Worm (Caenorhabditis elegans) whole organism, L2 larva: ENCODE results near the gene B0336.7.

Experiments used
- C34F6.9 ChIP-seq: fragments of 150-350 bp; optimal IDR thresholded peaks from 2 replicates; lab custom pipeline; 2014; ENCODE audit warnings: missing biosample characterization, missing genetic modification characterization
- F13H6.1 ChIP-seq: sonication (generic microtip); optimal IDR thresholded peaks from 2 replicates; lab custom pipeline; 2016; ENCODE audit warnings: missing genetic modification characterization, missing compliant biosample characterization
- R02D3.7 ChIP-seq: fragments of 150-350 bp; optimal IDR thresholded peaks from 2 replicates; lab custom pipeline; 2014; ENCODE audit warnings: missing biosample characterization, missing genetic modification characterization
- Y55F3AM.14 ChIP-seq: fragments of 200-800 bp; sonication (Bioruptor generic); optimal IDR thresholded peaks from 2 replicates; lab custom pipeline; 2018; ENCODE audit warnings: mild to moderate bottlenecking, missing genetic modification characterization, missing compliant biosample characterization
- alr-1 ChIP-seq: fragments of 150-350 bp; optimal IDR thresholded peaks from 2 replicates; lab custom pipeline; 2014; ENCODE audit warnings: missing biosample characterization, missing genetic modification characterization
- ama-1 ChIP-seq: fragments of 150-350 bp; optimal IDR thresholded peaks from 2 replicates; lab custom pipeline; 2018; ENCODE audit warnings: inconsistent platforms
- blmp-1 ChIP-seq: sonication (generic microtip); optimal IDR thresholded peaks from 2 replicates; lab custom pipeline; 2017; ENCODE audit warnings: missing genetic modification characterization, mild to moderate bottlenecking, missing compliant biosample characterization, antibody characterized with exemption, moderate library complexity; ENCODE audit not compliant: insufficient read depth
- ceh-16 ChIP-seq: fragments of 150-350 bp; optimal IDR thresholded peaks from 2 replicates; lab custom pipeline; 2014; ENCODE audit warnings: missing biosample characterization, missing genetic modification characterization
- ceh-82 ChIP-seq: fragments of 150-350 bp; optimal IDR thresholded peaks from 2 replicates; lab custom pipeline; 2014; ENCODE audit warnings: missing biosample characterization, missing genetic modification characterization
- crh-2 ChIP-seq: sonication (generic microtip); optimal IDR thresholded peaks from 2 replicates; lab custom pipeline; 2017; ENCODE audit warnings: missing biosample characterization, missing genetic modification characterization
- egl-27 ChIP-seq: sonication (generic microtip); optimal IDR thresholded peaks from 3 replicates; lab custom pipeline; 2017; ENCODE audit warnings: missing biosample characterization, missing genetic modification reagents, missing genetic modification characterization
- elt-1 ChIP-seq: fragments of 150-350 bp; optimal IDR thresholded peaks from 2 replicates; lab custom pipeline; 2014; ENCODE audit warnings: missing biosample characterization, missing genetic modification characterization
- fos-1 ChIP-seq: fragments of 150-350 bp; optimal IDR thresholded peaks from 2 replicates; lab custom pipeline; 2014; ENCODE audit warnings: missing biosample characterization, missing genetic modification characterization
- gmeb-1 ChIP-seq: fragments of 150-350 bp; optimal IDR thresholded peaks from 2 replicates; lab custom pipeline; 2014; ENCODE audit warnings: missing biosample characterization, missing genetic modification characterization
- lin-11 ChIP-seq: fragments of 150-350 bp; sonication (generic microtip); optimal IDR thresholded peaks from 2 replicates; lab custom pipeline; 2014; ENCODE audit warnings: missing biosample characterization, missing genetic modification characterization, inconsistent platforms, mixed read lengths
- lin-13 ChIP-seq: fragments of 150-350 bp; optimal IDR thresholded peaks from 2 replicates; lab custom pipeline; 2014; ENCODE audit warnings: missing biosample characterization, missing genetic modification reagents, missing genetic modification characterization
- lsy-2 ChIP-seq, 2 experiments: fragments of 150-350 bp in 1 of 2; sonication (generic microtip) in 1 of 2; optimal IDR thresholded peaks; 2 replicates each; lab custom pipeline; 2014 to 2017; ENCODE audit warnings: missing biosample characterization in 2 of 2, missing genetic modification characterization in 2 of 2
- mab-5 ChIP-seq: fragments of 150-350 bp; optimal IDR thresholded peaks from 2 replicates; lab custom pipeline; 2014; ENCODE audit warnings: missing biosample characterization, missing genetic modification characterization
- mdl-1 ChIP-seq, 2 experiments: fragments of 150-350 bp in 1 of 2; sonication (generic microtip) in 1 of 2; optimal IDR thresholded peaks; 2 replicates each; lab custom pipeline; 2017; ENCODE audit warnings: missing biosample characterization in 2 of 2, missing genetic modification characterization in 2 of 2
- nhr-11 ChIP-seq: fragments of 150-350 bp; optimal IDR thresholded peaks from 2 replicates; lab custom pipeline; 2014; ENCODE audit warnings: missing biosample characterization, missing genetic modification characterization
- nhr-12 ChIP-seq: fragments of 150-350 bp; optimal IDR thresholded peaks from 2 replicates; lab custom pipeline; 2014; ENCODE audit warnings: missing biosample characterization, missing genetic modification characterization
- nhr-129 ChIP-seq: fragments of 150-350 bp; optimal IDR thresholded peaks from 2 replicates; lab custom pipeline; 2014; ENCODE audit warnings: missing biosample characterization, missing genetic modification characterization
- nhr-21 ChIP-seq: fragments of 150-350 bp; optimal IDR thresholded peaks from 2 replicates; lab custom pipeline; 2014; ENCODE audit warnings: missing biosample characterization, missing genetic modification characterization
- nhr-23 ChIP-seq: fragments of 150-350 bp; optimal IDR thresholded peaks from 2 replicates; lab custom pipeline; 2014; ENCODE audit warnings: missing biosample characterization, missing genetic modification reagents, missing genetic modification characterization
- nhr-237 ChIP-seq: fragments of 150-350 bp; optimal IDR thresholded peaks from 2 replicates; lab custom pipeline; 2014; ENCODE audit warnings: missing biosample characterization, missing genetic modification characterization
- nhr-25 ChIP-seq: fragments of 150-350 bp; sonication (generic microtip); optimal IDR thresholded peaks from 3 replicates; lab custom pipeline; 2014; ENCODE audit warnings: missing biosample characterization, missing genetic modification characterization
- nhr-6 ChIP-seq: fragments of 150-350 bp; optimal IDR thresholded peaks from 2 replicates; lab custom pipeline; 2014; ENCODE audit warnings: missing biosample characterization, missing genetic modification characterization
- peb-1 ChIP-seq: fragments of 150-350 bp; optimal IDR thresholded peaks from 2 replicates; lab custom pipeline; 2014; ENCODE audit warnings: missing biosample characterization, missing genetic modification characterization
- sem-4 ChIP-seq: fragments of 150-350 bp; optimal IDR thresholded peaks from 2 replicates; lab custom pipeline; 2014; ENCODE audit warnings: missing biosample characterization, missing genetic modification reagents, missing genetic modification characterization
- skn-1 ChIP-seq: sonication (generic microtip); optimal IDR thresholded peaks from 2 replicates; lab custom pipeline; 2017; ENCODE audit warnings: missing biosample characterization, missing genetic modification characterization
- sma-3 ChIP-seq: sonication (generic microtip); optimal IDR thresholded peaks from 2 replicates; lab custom pipeline; 2016; ENCODE audit warnings: missing genetic modification reagents, missing genetic modification characterization, missing compliant biosample characterization
- sma-9 ChIP-seq, 2 experiments: fragments of 150-350 bp in 1 of 2; sonication (generic microtip) in 1 of 2; optimal IDR thresholded peaks; 2 replicates each; lab custom pipeline; 2014 to 2016; ENCODE audit warnings: missing genetic modification characterization in 2 of 2, mild to moderate bottlenecking in 1 of 2, missing biosample characterization in 1 of 2, missing compliant biosample characterization in 1 of 2, missing genetic modification reagents in 1 of 2, moderate library complexity in 1 of 2
- snpc-4 ChIP-seq: fragments of 150-350 bp; optimal IDR thresholded peaks from 2 replicates; lab custom pipeline; 2014; ENCODE audit warnings: missing biosample characterization, missing genetic modification characterization
- unc-39 ChIP-seq: fragments of 150-350 bp; optimal IDR thresholded peaks from 2 replicates; lab custom pipeline; 2014; ENCODE audit warnings: missing biosample characterization, missing genetic modification characterization
- unc-55 ChIP-seq: fragments of 150-350 bp; sonication (generic microtip); optimal IDR thresholded peaks from 3 replicates; lab custom pipeline; 2014; ENCODE audit warnings: missing biosample characterization, missing genetic modification reagents, missing genetic modification characterization
- unc-62 ChIP-seq: fragments of 150-350 bp; optimal IDR thresholded peaks from 2 replicates; lab custom pipeline; 2014; ENCODE audit warnings: missing biosample characterization, missing genetic modification reagents, missing genetic modification characterization
- ztf-4 ChIP-seq: fragments of 150-350 bp; optimal IDR thresholded peaks from 2 replicates; lab custom pipeline; 2014; ENCODE audit warnings: missing biosample characterization, missing genetic modification characterization

Gene B0336.7

DNA sequence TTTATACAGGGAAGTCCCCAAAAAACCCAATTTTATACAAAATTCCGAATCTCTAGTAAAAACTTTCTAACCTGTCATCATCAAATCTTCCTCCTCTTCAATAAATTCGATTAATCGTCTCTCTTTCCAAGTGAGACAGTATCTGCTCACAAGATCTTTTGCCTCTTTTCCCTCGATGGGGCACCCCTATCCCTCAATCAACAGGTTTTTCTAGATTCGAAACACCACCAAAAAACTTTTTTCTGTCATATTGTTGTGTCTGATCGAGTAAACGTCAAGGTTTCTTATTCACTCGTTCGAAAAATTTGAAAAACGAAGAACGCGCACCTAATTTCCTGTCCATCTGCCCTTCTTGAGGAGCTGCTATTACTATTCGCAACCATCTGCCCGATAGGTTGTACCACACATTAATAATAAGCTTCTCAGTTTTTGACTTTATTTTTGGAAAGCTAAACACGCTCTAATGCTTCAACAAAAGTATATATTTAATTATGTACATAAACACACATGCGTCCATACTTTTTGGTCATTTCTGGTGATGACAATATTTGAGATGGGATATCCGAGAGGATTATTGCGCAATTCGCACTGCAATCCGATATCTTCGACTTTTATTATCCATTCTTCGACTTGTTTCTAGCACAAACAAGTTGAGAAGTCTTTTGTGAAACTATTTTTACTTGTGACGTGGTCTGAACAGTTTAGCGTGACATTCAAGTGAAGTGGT, 22.1 kb upstream of the B0336.7 start:
- no peak for TF ChIP-seq mab-5 (tag; lab: Kevin White, UChicago)
- no peak for TF ChIP-seq nhr-12 (tag; lab: Kevin White, UChicago)
- peak; percentile 80 for TF ChIP-seq ceh-16
- no peak for TF ChIP-seq ceh-82 (tag; lab: Kevin White, UChicago)
- TF ChIP-seq sma-3 (GFP tag; lab: Kevin White, UChicago) = no peak
- no peak for TF ChIP-seq fos-1
- no peak for TF ChIP-seq lsy-2 (tag; optimal IDR thresholded peaks at IDR 0.05; lab: Kevin White, UChicago)
- no peak for TF ChIP-seq egl-27

DNA sequence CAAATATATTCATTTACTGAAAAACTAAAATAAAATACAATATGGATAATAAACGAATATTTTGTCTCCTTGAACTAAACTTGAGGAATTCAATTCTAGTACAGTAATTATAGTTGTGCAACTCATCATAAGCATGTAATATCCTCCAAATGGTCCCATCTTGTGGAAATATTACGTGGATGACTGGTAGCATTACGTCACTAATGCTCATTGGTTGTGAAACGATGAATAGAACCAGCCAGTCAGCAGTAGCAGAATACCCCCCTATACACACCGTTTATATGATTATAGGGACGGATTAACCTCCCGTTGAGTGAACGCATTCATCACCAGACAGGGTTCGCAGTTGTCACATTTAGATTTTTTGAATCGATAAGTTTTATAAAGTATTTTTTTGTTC, 21.2 kb upstream of the B0336.7 start:
- TF ChIP-seq ceh-16 (peak; percentile 4), sma-3 (GFP tag; lab: Kevin White, UChicago) (no peak)

DNA sequence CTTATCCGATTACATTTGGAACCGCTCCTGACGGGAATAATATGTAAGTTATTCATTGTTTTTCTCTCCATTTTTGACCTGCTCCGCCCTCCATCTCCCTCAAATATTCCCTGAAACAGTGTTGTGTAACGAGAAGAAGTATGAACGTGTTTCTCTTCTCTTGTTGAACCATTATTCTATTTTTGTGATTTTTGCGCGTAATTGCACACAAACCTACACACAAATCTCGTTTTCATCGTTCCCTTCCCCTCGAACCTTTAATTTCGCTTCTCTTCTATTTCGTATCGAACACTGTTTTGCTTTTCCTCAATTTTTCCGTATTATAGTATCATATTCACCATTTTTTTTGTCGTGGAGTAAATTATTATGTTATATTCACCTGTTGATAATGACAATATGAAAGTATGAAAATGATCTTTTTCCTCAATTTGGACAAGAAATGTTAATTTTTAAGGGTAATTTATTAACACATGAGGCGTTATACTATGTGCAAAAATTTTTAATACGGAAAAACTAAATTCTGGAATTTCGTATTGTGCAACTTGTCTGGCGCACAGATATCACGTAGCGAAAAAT, 20.1 kb upstream of the B0336.7 start:
- peak; percentile 28 for TF ChIP-seq ama-1 (lab: Kevin White, UChicago)
- TF ChIP-seq crh-2 (tag; lab: Kevin White, UChicago) = no peak
- TF ChIP-seq peb-1 (tag; lab: Kevin White, UChicago) = no peak
- TF ChIP-seq, all 48 proteins: peak for 1

DNA sequence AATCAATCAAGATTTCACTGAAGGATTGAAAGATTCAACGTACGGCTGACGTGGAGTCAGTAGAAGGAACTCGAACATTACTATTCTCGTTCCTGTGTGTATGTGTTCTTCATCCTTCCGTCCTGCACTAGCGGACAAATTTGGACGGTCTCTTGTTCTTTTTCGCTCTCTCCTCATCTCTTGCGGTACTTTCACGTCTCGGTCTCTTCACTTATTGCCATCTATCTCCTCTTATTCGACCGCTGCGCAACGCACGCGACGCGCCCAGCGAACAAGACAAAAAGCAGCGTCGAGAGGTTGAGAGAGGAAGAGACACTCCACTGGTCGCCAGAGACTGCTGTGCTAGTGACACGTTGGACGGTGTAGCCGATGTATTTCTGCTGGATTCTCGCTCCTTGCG, 18.3 kb upstream of the B0336.7 start:
- TF ChIP-seq Y55F3AM.14 (GFP tag; lab: Kevin White, UChicago) = peak; percentile 70
- peak; percentile 75 for TF ChIP-seq F13H6.1 (tag; lab: Kevin White, UChicago)
- peak; percentile 54 for TF ChIP-seq fos-1
- TF ChIP-seq nhr-21 (tag; lab: Kevin White, UChicago) = peak; percentile 73
- peak; percentile 62 for TF ChIP-seq sem-4 (tag; lab: Kevin White, UChicago)
- no peak for TF ChIP-seq alr-1 (tag; lab: Kevin White, UChicago)
- peak; percentile 87 for TF ChIP-seq C34F6.9 (tag; lab: Kevin White, UChicago)
- TF ChIP-seq lin-13 (GFP tag; lab: Kevin White, UChicago) = peak; percentile 12
- no peak for TF ChIP-seq nhr-23 (tag; lab: Kevin White, UChicago)
- TF ChIP-seq lin-11 (tag; lab: Kevin White, UChicago) = peak; percentile 84
- TF ChIP-seq mdl-1 (tag; optimal IDR thresholded peaks at IDR 0.05; lab: Kevin White, UChicago) = peak; percentile 63 to 68
- TF ChIP-seq egl-27 = peak; percentile 26
- no peak for TF ChIP-seq R02D3.7 (tag; lab: Kevin White, UChicago)
- TF ChIP-seq unc-55 (GFP tag; lab: Kevin White, UChicago) = peak; percentile 83
- no peak for TF ChIP-seq nhr-12 (tag; lab: Kevin White, UChicago)
- peak; percentile 7 for TF ChIP-seq ztf-4 (tag; lab: Kevin White, UChicago)
- TF ChIP-seq elt-1 = no peak
- peak; percentile 34 for TF ChIP-seq sma-3 (GFP tag; lab: Kevin White, UChicago)
- peak; percentile 88 for TF ChIP-seq nhr-129 (tag; lab: Kevin White, UChicago)
- peak; percentile 51 for TF ChIP-seq crh-2 (tag; lab: Kevin White, UChicago)
- TF ChIP-seq lsy-2 (tag; optimal IDR thresholded peaks at IDR 0.05; lab: Kevin White, UChicago) = peak in 1 of 2 experiments; percentile 64
- TF ChIP-seq blmp-1 (tag; lab: Kevin White, UChicago) = peak; percentile 24
- peak; percentile 60 for TF ChIP-seq nhr-25 (tag; lab: Kevin White, UChicago)
- peak; percentile 26 for TF ChIP-seq snpc-4 (tag; lab: Kevin White, UChicago)

DNA sequence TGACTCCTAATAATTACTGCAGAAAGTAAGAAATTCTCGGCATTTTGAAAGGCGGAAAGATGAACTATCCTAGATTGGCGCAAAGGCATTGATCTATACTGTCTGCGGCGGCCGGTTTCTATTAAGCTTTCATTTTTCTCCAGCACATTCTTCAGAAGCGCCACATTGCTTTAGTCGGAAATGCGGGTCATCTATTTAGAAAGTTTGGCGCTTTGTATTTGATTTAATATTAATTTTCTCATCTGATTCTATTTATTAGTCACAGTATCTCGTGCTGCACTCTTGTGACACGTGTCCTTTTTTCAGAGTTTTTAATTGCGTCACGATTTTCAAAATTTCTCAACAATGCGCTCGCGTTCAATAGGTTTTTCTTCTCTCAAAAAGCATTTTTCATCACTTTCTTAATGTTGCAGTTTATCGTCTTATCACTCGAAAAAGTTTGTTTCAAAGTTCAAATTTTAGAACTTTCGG, 17.9 kb upstream of the B0336.7 start:
- TF ChIP-seq nhr-25 (tag; lab: Kevin White, UChicago) (no peak), unc-39 (tag; lab: Kevin White, UChicago) (no peak), sma-9 (GFP tag; optimal IDR thresholded peaks at IDR 0.05; lab: Kevin White, UChicago) (peak; percentile 2), sma-9 (tag; optimal IDR thresholded peaks at IDR 0.05; lab: Kevin White, UChicago) (no peak), elt-1 (no peak), sma-3 (GFP tag; lab: Kevin White, UChicago) (no peak), nhr-11 (no peak), skn-1 (tag; lab: Kevin White, UChicago) (no peak), nhr-237 (tag; lab: Kevin White, UChicago) (no peak), nhr-6 (peak; percentile 16), unc-62 (GFP tag; lab: Kevin White, UChicago) (no peak), gmeb-1 (tag; lab: Kevin White, UChicago) (no peak)
- TF ChIP-seq, all 48 proteins: peak for 2
